In genomic region chrV:11534495-11535189, ce11 we compare ENCODE assay signal across 7 worm cellular contexts.
TF ChIP-seq lines count a peak whose summit lies in the region.

No protein-coding gene starts in this region.

TF ChIP-seq in whole organism, L1 larva, 84 proteins besides CTCF, POLR2A, EP300 and RAD21 (continues in another document):
- TF ChIP-seq ama-1 (optimal IDR thresholded peaks at IDR 0.05; lab: Kevin White, UChicago) (peak; percentile 65), ets-5 (GFP tag; IDR thresholded peaks at IDR 0.05; lab: Robert Waterston, UW) (no peak), aha-1 (tag; optimal IDR thresholded peaks at IDR 0.05; lab: Kevin White, UChicago) (no peak), sptf-1 (tag; optimal IDR thresholded peaks at IDR 0.05; lab: Kevin White, UChicago) (no peak), irx-1 (tag; optimal IDR thresholded peaks at IDR 0.05; lab: Kevin White, UChicago) (no peak), egl-27 (tag; optimal IDR thresholded peaks at IDR 0.05; lab: Kevin White, UChicago) (no peak), hlh-17 (GFP tag; optimal IDR thresholded peaks at IDR 0.05; lab: Kevin White, UChicago; ENCODE audit: borderline replicate concordance) (no peak), C04F5.9 (tag; optimal IDR thresholded peaks at IDR 0.05; lab: Kevin White, UChicago) (no peak), nhr-237 (tag; optimal IDR thresholded peaks at IDR 0.05; lab: Kevin White, UChicago) (no peak), lin-35 (GFP tag; optimal IDR thresholded peaks at IDR 0.05; lab: Kevin White, UChicago) (peak in 1 of 2 experiments; percentile 71), C16A3.4 (tag; optimal IDR thresholded peaks at IDR 0.05; lab: Kevin White, UChicago) (peak; percentile 13), fos-1 (tag; optimal IDR thresholded peaks at IDR 0.05; lab: Kevin White, UChicago) (no peak), ceh-82 (tag; optimal IDR thresholded peaks at IDR 0.05; lab: Kevin White, UChicago) (no peak)

TF ChIP-seq in whole organism, L2 larva, 48 proteins besides CTCF, POLR2A, EP300 and RAD21 (continues in another document):
- TF ChIP-seq nhr-129 (tag; optimal IDR thresholded peaks at IDR 0.05; lab: Kevin White, UChicago) (peak; percentile 58), lin-39 (tag; optimal IDR thresholded peaks at IDR 0.05; lab: Kevin White, UChicago) (no peak), crh-2 (tag; optimal IDR thresholded peaks at IDR 0.05; lab: Kevin White, UChicago) (peak; percentile 60), nhr-11 (tag; optimal IDR thresholded peaks at IDR 0.05; lab: Kevin White, UChicago) (no peak), R02D3.7 (tag; optimal IDR thresholded peaks at IDR 0.05; lab: Kevin White, UChicago) (no peak), elt-1 (tag; optimal IDR thresholded peaks at IDR 0.05; lab: Kevin White, UChicago) (no peak), nhr-77 (tag; optimal IDR thresholded peaks at IDR 0.05; lab: Kevin White, UChicago) (no peak), mbf-1 (tag; optimal IDR thresholded peaks at IDR 0.05; lab: Kevin White, UChicago) (no peak), ama-1 (optimal IDR thresholded peaks at IDR 0.05; lab: Kevin White, UChicago) (no peak), fos-1 (tag; optimal IDR thresholded peaks at IDR 0.05; lab: Kevin White, UChicago) (peak; percentile 93), unc-39 (tag; optimal IDR thresholded peaks at IDR 0.05; lab: Kevin White, UChicago) (no peak), lin-11 (tag; optimal IDR thresholded peaks at IDR 0.05; lab: Kevin White, UChicago) (no peak), ceh-82 (tag; optimal IDR thresholded peaks at IDR 0.05; lab: Kevin White, UChicago) (no peak), gmeb-1 (tag; optimal IDR thresholded peaks at IDR 0.05; lab: Kevin White, UChicago) (peak; percentile 65)

TF ChIP-seq in whole organism, L3 larva, 47 proteins besides CTCF, POLR2A, EP300 and RAD21 (continues in another document):
- TF ChIP-seq nhr-25 (tag; optimal IDR thresholded peaks at IDR 0.05; lab: Kevin White, UChicago): peak; percentile 34
- TF ChIP-seq nhr-43 (tag; optimal IDR thresholded peaks at IDR 0.05; lab: Kevin White, UChicago; ENCODE audit: poor library complexity, severe bottlenecking): peak; percentile 65
- TF ChIP-seq elt-3 (tag; optimal IDR thresholded peaks at IDR 0.05; lab: Kevin White, UChicago): peak in 1 of 3 experiments; percentile 30
- no peak for TF ChIP-seq aly-2 (tag; optimal IDR thresholded peaks at IDR 0.05; lab: Kevin White, UChicago)
- TF ChIP-seq pha-4 (tag; optimal IDR thresholded peaks at IDR 0.05; lab: Kevin White, UChicago): peak; percentile 13
- TF ChIP-seq ama-1 (optimal IDR thresholded peaks at IDR 0.05; lab: Kevin White, UChicago): no peak
- no peak for TF ChIP-seq ZK546.5 (tag; optimal IDR thresholded peaks at IDR 0.05; lab: Kevin White, UChicago)
- no peak for TF ChIP-seq egl-27 (tag; optimal IDR thresholded peaks at IDR 0.05; lab: Kevin White, UChicago)
- peak; percentile 92 for TF ChIP-seq elt-2 (tag; optimal IDR thresholded peaks at IDR 0.05; lab: Kevin White, UChicago)
- no peak for TF ChIP-seq fkh-10 (GFP tag; optimal IDR thresholded peaks at IDR 0.05; lab: Kevin White, UChicago)
- TF ChIP-seq pqm-1 (tag; optimal IDR thresholded peaks at IDR 0.05; lab: Kevin White, UChicago): peak; percentile 96
- no peak for TF ChIP-seq hmg-11 (tag; optimal IDR thresholded peaks at IDR 0.05; lab: Kevin White, UChicago)
- peak; percentile 49 for TF ChIP-seq jun-1 (tag; optimal IDR thresholded peaks at IDR 0.05; lab: Kevin White, UChicago)
- TF ChIP-seq daf-12 (tag; optimal IDR thresholded peaks at IDR 0.05; lab: Kevin White, UChicago): no peak

TF ChIP-seq in whole organism, L4 larva, 104 proteins besides CTCF, POLR2A, EP300 and RAD21 (continues in another document):
- TF ChIP-seq dmd-8 (GFP tag; IDR thresholded peaks at IDR 0.05; lab: Robert Waterston, UW): no peak
- no peak for TF ChIP-seq zag-1 (tag; optimal IDR thresholded peaks at IDR 0.05; lab: Kevin White, UChicago)
- no peak for TF ChIP-seq nhr-41 (GFP tag; IDR thresholded peaks at IDR 0.05; lab: Robert Waterston, UW)
- no peak for TF ChIP-seq nhr-237 (tag; optimal IDR thresholded peaks at IDR 0.05; lab: Kevin White, UChicago)
- TF ChIP-seq skn-1 (tag; optimal IDR thresholded peaks at IDR 0.05; lab: Kevin White, UChicago): no peak
- TF ChIP-seq spr-1 (tag; optimal IDR thresholded peaks at IDR 0.05; lab: Kevin White, UChicago): no peak
- no peak for TF ChIP-seq nhr-42 (GFP tag; IDR thresholded peaks at IDR 0.05; lab: Robert Waterston, UW)
- no peak for TF ChIP-seq ceh-28 (tag; optimal IDR thresholded peaks at IDR 0.05; lab: Kevin White, UChicago)
- no peak for TF ChIP-seq ztf-11 (tag; optimal IDR thresholded peaks at IDR 0.05; lab: Kevin White, UChicago)
- no peak for TF ChIP-seq hif-1 (tag; optimal IDR thresholded peaks at IDR 0.05; lab: Kevin White, UChicago)
- peak; percentile 12 for TF ChIP-seq T20F7.1 (GFP tag; optimal IDR thresholded peaks at IDR 0.05; lab: Kevin White, UChicago)
- peak in 1 of 2 experiments; percentile 59 for TF ChIP-seq mdl-1 (tag; optimal IDR thresholded peaks at IDR 0.05; lab: Kevin White, UChicago)
- no peak for TF ChIP-seq ceh-82 (tag; optimal IDR thresholded peaks at IDR 0.05; lab: Kevin White, UChicago)
- no peak for TF ChIP-seq duxl-1 (tag; optimal IDR thresholded peaks at IDR 0.05; lab: Kevin White, UChicago; ENCODE audit: poor library complexity)
- peak; percentile 84 for TF ChIP-seq hlh-11 (tag; optimal IDR thresholded peaks at IDR 0.05; lab: Kevin White, UChicago)

TF ChIP-seq in whole organism, late embryonic, 69 proteins besides CTCF, POLR2A, EP300 and RAD21:
- TF ChIP-seq ceh-30 (tag; optimal IDR thresholded peaks at IDR 0.05; lab: Kevin White, UChicago) (no peak), nhr-232 (tag; optimal IDR thresholded peaks at IDR 0.05; lab: Kevin White, UChicago) (no peak), rnt-1 (tag; optimal IDR thresholded peaks at IDR 0.05; lab: Kevin White, UChicago) (no peak), pros-1 (tag; optimal IDR thresholded peaks at IDR 0.05; lab: Kevin White, UChicago) (no peak), elt-2 (tag; optimal IDR thresholded peaks at IDR 0.05; lab: Kevin White, UChicago) (peak; percentile 67), nhr-11 (tag; optimal IDR thresholded peaks at IDR 0.05; lab: Kevin White, UChicago) (no peak)

TF ChIP-seq in whole organism, mixed stage, embryonic, 35 proteins besides CTCF, POLR2A, EP300 and RAD21:
- peak; percentile 11 for TF ChIP-seq unc-120 (tag; optimal IDR thresholded peaks at IDR 0.05; lab: Kevin White, UChicago; ENCODE audit: poor library complexity, severe bottlenecking)
- no peak for TF ChIP-seq drap-1 (GFP tag; optimal IDR thresholded peaks at IDR 0.05; lab: Kevin White, UChicago)
- no peak for TF ChIP-seq snpc-4 (tag; optimal IDR thresholded peaks at IDR 0.05; lab: Kevin White, UChicago)
- peak; percentile 41 for TF ChIP-seq blmp-1 (tag; optimal IDR thresholded peaks at IDR 0.05; lab: Kevin White, UChicago)
- peak; percentile 97 for TF ChIP-seq hlh-1 (tag; optimal IDR thresholded peaks at IDR 0.05; lab: Kevin White, UChicago)

TF ChIP-seq in whole organism, young adult, 124 proteins besides CTCF, POLR2A, EP300 and RAD21:
- TF ChIP-seq sea-2 (GFP tag; IDR thresholded peaks at IDR 0.05; lab: Robert Waterston, UW): 0 out of 2 replicates have a peak, but pooled peaks have one; percentile 7
- peak in 1 of 3 experiments; percentile 22 for TF ChIP-seq lin-35 (GFP tag; optimal IDR thresholded peaks at IDR 0.05; lab: Kevin White, UChicago)
- TF ChIP-seq snpc-3.4 (tag; optimal IDR thresholded peaks at IDR 0.05; lab: Kevin White, UChicago): no peak
- TF ChIP-seq ama-1 (optimal IDR thresholded peaks at IDR 0.05; lab: Kevin White, UChicago): no peak
- TF ChIP-seq ama-1 (GFP tag; optimal IDR thresholded peaks at IDR 0.05; lab: Kevin White, UChicago): peak in 1 of 2 experiments; percentile 4
- no peak for TF ChIP-seq hmg-20 (GFP tag; IDR thresholded peaks at IDR 0.05; lab: Robert Waterston, UW)
- TF ChIP-seq lsy-27 (tag; optimal IDR thresholded peaks at IDR 0.05; lab: Kevin White, UChicago; ENCODE audit: borderline replicate concordance, insufficient read depth): peak; percentile 2
- no peak for TF ChIP-seq F33H1.4 (GFP tag; IDR thresholded peaks at IDR 0.05; lab: Robert Waterston, UW)
- no peak for TF ChIP-seq tbp1 (GFP tag; optimal IDR thresholded peaks at IDR 0.05; lab: Kevin White, UChicago)
- TF ChIP-seq ets-4 (GFP tag; optimal IDR thresholded peaks at IDR 0.05; lab: Kevin White, UChicago): peak; percentile 30
- no peak for TF ChIP-seq ceh-40 (GFP tag; IDR thresholded peaks at IDR 0.05; lab: Robert Waterston, UW)
- no peak for TF ChIP-seq hlh-26 (GFP tag; conservative IDR thresholded peaks at IDR 0.05; lab: Robert Waterston, UW)
- TF ChIP-seq cebp-1 (GFP tag; IDR thresholded peaks at IDR 0.05; lab: Robert Waterston, UW): no peak
- TF ChIP-seq cebp-1 (tag; optimal IDR thresholded peaks at IDR 0.05; lab: Kevin White, UChicago): peak; percentile 33
- TF ChIP-seq ccch-3 (GFP tag; optimal IDR thresholded peaks at IDR 0.05; lab: Kevin White, UChicago): no peak
- TF ChIP-seq rcor-1 (GFP tag; IDR thresholded peaks at IDR 0.05; lab: Robert Waterston, UW): peak; percentile 14; the same call in 1 of the 2 replicates
- no peak for TF ChIP-seq B0019.2 (GFP tag; conservative IDR thresholded peaks at IDR 0.05; lab: Robert Waterston, UW)
- TF ChIP-seq nhr-80 (tag; optimal IDR thresholded peaks at IDR 0.05; lab: Kevin White, UChicago): peak; percentile 85
- TF ChIP-seq lir-1 (GFP tag; conservative IDR thresholded peaks at IDR 0.05; lab: Robert Waterston, UW): no peak
- no peak for TF ChIP-seq madf-10 (tag; optimal IDR thresholded peaks at IDR 0.05; lab: Kevin White, UChicago)
- TF ChIP-seq mel-28 (tag; optimal IDR thresholded peaks at IDR 0.05; lab: Kevin White, UChicago; ENCODE audit: borderline replicate concordance): no peak
